Worm (Caenorhabditis elegans): ENCODE measurements around the gene Y9C2UA.1.
A peak's percentile ranks its signal among the peaks of the same experiment; 100 is the strongest.

- TF ChIP-seq sptf-1 (tag; optimal IDR thresholded peaks at IDR 0.05): no peak
- no peak for TF ChIP-seq nhr-237 (tag; optimal IDR thresholded peaks at IDR 0.05)
- TF ChIP-seq ceh-43 (GFP tag; optimal IDR thresholded peaks at IDR 0.05): no peak
- TF ChIP-seq ham-2 (GFP tag; optimal IDR thresholded peaks at IDR 0.05): no peak
- TF ChIP-seq ztf-11 (tag; optimal IDR thresholded peaks at IDR 0.05): no peak
- peak; percentile 77 for TF ChIP-seq lin-13 (tag; optimal IDR thresholded peaks at IDR 0.05)
- TF ChIP-seq unc-39 (tag; optimal IDR thresholded peaks at IDR 0.05): no peak
- no peak for TF ChIP-seq nhr-76 (tag; optimal IDR thresholded peaks at IDR 0.05)
- no peak for TF ChIP-seq nhr-28 (tag; optimal IDR thresholded peaks at IDR 0.05)
- no peak for TF ChIP-seq elt-1 (tag; optimal IDR thresholded peaks at IDR 0.05; ENCODE audit: borderline replicate concordance, insufficient read depth)
- no peak for TF ChIP-seq snpc-4 (tag; optimal IDR thresholded peaks at IDR 0.05)
- TF ChIP-seq mab-5 (tag; optimal IDR thresholded peaks at IDR 0.05): no peak
- TF ChIP-seq drap-1 (GFP tag; optimal IDR thresholded peaks at IDR 0.05): no peak
- TF ChIP-seq pha-4 (tag; optimal IDR thresholded peaks at IDR 0.05): peak; percentile 61
Measured at ce11 chrII:9099017-9099416, 40.4 kb upstream of the Y9C2UA.1 start, which contains the start of gene T24H10.1.
